Worm (Caenorhabditis elegans) whole organism, L1 larva: Measurements from ENCODE around the gene Y48A6C.8.

Experiments used
- lsy-2 ChIP-seq, 2 experiments: fragments of 150-350 bp; optimal IDR thresholded peaks; 2 replicates each; lab custom pipeline; 2014; ENCODE audit warnings: missing biosample characterization in 2 of 2, missing genetic modification characterization in 2 of 2
- nhr-12 ChIP-seq: sonication (generic microtip); optimal IDR thresholded peaks from 2 replicates; lab custom pipeline; 2017; ENCODE audit warnings: missing biosample characterization, missing genetic modification characterization
- snpc-4 ChIP-seq: fragments of 150-350 bp; optimal IDR thresholded peaks from 2 replicates; lab custom pipeline; 2014; ENCODE audit warnings: missing biosample characterization, missing genetic modification characterization
- sup-37 ChIP-seq: fragments of 200-800 bp; sonication (Bioruptor generic); optimal IDR thresholded peaks from 2 replicates; lab custom pipeline; 2018; ENCODE audit warnings: mild to moderate bottlenecking, missing genetic modification characterization, missing compliant biosample characterization

ce11 chrIII:11123844-11124243, 3.6 kb downstream of the Y48A6C.8 start:
- TF ChIP-seq nhr-12 (tag; lab: Kevin White, UChicago) (no peak), sup-37 (no peak), lsy-2 (tag; optimal IDR thresholded peaks at IDR 0.05; lab: Kevin White, UChicago) (no peak), snpc-4 (tag; lab: Kevin White, UChicago) (peak; percentile 94)
